Fruit fly (Drosophila melanogaster): ENCODE results near the gene Pfdn1.
A peak's percentile ranks its signal among the peaks of the same experiment; 100 is the strongest.

Pfdn1 gene

DNA sequence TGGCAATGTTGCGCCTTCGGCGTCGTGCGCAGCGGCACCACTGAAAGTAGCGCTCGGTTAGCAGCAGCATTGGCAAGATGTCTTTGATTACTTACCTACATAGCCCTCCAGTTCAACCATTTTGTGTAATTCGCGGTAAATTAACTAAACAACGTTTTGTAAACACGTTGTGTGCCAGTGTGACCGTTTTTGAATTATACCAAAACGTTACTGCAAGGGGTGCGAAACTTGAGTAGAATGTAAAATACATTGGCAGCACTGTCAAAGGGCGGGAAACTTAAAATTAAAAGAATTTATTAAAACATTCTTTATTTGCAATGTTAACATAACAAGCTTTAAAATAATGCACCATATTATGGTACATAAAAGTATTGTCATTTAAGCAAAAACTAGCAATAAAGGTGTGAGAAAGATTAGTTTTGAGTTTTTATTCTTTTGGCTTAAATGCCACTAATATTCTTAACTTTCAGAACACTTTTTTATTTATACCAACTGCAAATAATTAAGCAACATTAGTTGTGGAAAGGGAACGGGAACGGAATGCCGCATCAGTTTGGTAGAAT is 44.5 kb upstream of the Pfdn1 start, which contains the start of gene CG9107 (continued):
- TF ChIP-seq fu2 (GFP tag; optimal IDR thresholded peaks at IDR 0.05) (no peak), H2.0 (GFP tag; IDR thresholded peaks at IDR 0.05) (no peak), fd102C (GFP tag; optimal IDR thresholded peaks at IDR 0.05) (no peak), CG13123 (GFP tag; optimal IDR thresholded peaks at IDR 0.05) (no peak), en (GFP tag; optimal IDR thresholded peaks at IDR 0.05) (no peak), CG4328 (GFP tag; optimal IDR thresholded peaks at IDR 0.05) (no peak), CG16863 (GFP tag; optimal IDR thresholded peaks at IDR 0.05) (no peak), NFAT (GFP tag; IDR thresholded peaks at IDR 0.05) (no peak), CG16779 (GFP tag; IDR thresholded peaks at IDR 0.05) (no peak), TFAM (GFP tag; optimal IDR thresholded peaks at IDR 0.05) (no peak), CG5245 (GFP tag; optimal IDR thresholded peaks at IDR 0.05) (no peak), CG4707 (GFP tag; optimal IDR thresholded peaks at IDR 0.05) (no peak), HLH54F (GFP tag; optimal IDR thresholded peaks at IDR 0.05) (no peak), CG10366 (GFP tag; IDR thresholded peaks at IDR 0.05) (no peak), CG8924 (tag; optimal IDR thresholded peaks at IDR 0.05) (no peak), ftz-f1 (GFP tag; optimal IDR thresholded peaks at IDR 0.05) (no peak), CG7987 (GFP tag; optimal IDR thresholded peaks at IDR 0.05) (no peak), gcm (GFP tag; optimal IDR thresholded peaks at IDR 0.05) (no peak), CG6654 (GFP tag; optimal IDR thresholded peaks at IDR 0.05) (no peak), wdn (GFP tag; IDR thresholded peaks at IDR 0.05) (no peak), toy (GFP tag; IDR thresholded peaks at IDR 0.05) (no peak), slbo (GFP tag; IDR thresholded peaks at IDR 0.05) (no peak), gt (GFP tag; IDR thresholded peaks at IDR 0.05) (no peak), CG18476 (GFP tag; optimal IDR thresholded peaks at IDR 0.05) (no peak), abd-A (tag; optimal IDR thresholded peaks at IDR 0.05) (no peak), CG10147 (GFP tag; optimal IDR thresholded peaks at IDR 0.05) (no peak), ATbp (GFP tag; optimal IDR thresholded peaks at IDR 0.05) (no peak), Dbx (GFP tag; IDR thresholded peaks at IDR 0.05) (no peak), Dek (tag; optimal IDR thresholded peaks at IDR 0.05) (no peak), ham (GFP tag; IDR thresholded peaks at IDR 0.05) (no peak), CG12659 (GFP tag; optimal IDR thresholded peaks at IDR 0.05) (peak; percentile 10), Ssrp (tag; optimal IDR thresholded peaks at IDR 0.05) (no peak), CG8359 (GFP tag; optimal IDR thresholded peaks at IDR 0.05; ENCODE audit: borderline replicate concordance) (no peak), CG18011 (GFP tag; optimal IDR thresholded peaks at IDR 0.05) (no peak), Sin3A (optimal IDR thresholded peaks at IDR 0.05) (peak; percentile 29), mam (GFP tag; optimal IDR thresholded peaks at IDR 0.05) (no peak), lola (GFP tag; optimal IDR thresholded peaks at IDR 0.05) (no peak), Max (GFP tag; optimal IDR thresholded peaks at IDR 0.05) (peak; percentile 47), CG12155 (GFP tag; optimal IDR thresholded peaks at IDR 0.05) (no peak), nerfin-2 (GFP tag; IDR thresholded peaks at IDR 0.05; ENCODE audit: partially characterized antibody) (no peak), CG3065 (GFP tag; optimal IDR thresholded peaks at IDR 0.05) (no peak), dmrt11E (tag; optimal IDR thresholded peaks at IDR 0.05) (no peak), run (tag; optimal IDR thresholded peaks at IDR 0.05) (no peak), CG4730 (GFP tag; IDR thresholded peaks at IDR 0.05) (no peak), insv (GFP tag; optimal IDR thresholded peaks at IDR 0.05) (no peak), CG3281 (GFP tag; optimal IDR thresholded peaks at IDR 0.05) (no peak), eyg (GFP tag; optimal IDR thresholded peaks at IDR 0.05) (no peak), dimm (GFP tag; IDR thresholded peaks at IDR 0.05) (no peak), chn (GFP tag; optimal IDR thresholded peaks at IDR 0.05) (no peak), CG13424 (tag; optimal IDR thresholded peaks at IDR 0.05) (no peak), Hand (GFP tag; optimal IDR thresholded peaks at IDR 0.05) (no peak)

Measured in whole organism, embryonic.